Fruit fly (Drosophila melanogaster) whole organism: Measurements from ENCODE around the gene CG9951.

Experiments used
- CG8478 ChIP-seq: fragments of >200 bp; optimal IDR thresholded peaks from 2 replicates; lab custom pipeline; 2018; ENCODE audit warnings: inconsistent platforms
- usp ChIP-seq: fragments of >200 bp; optimal IDR thresholded peaks from 2 replicates; lab custom pipeline; 2017; ENCODE audit warnings: missing biosample characterization, missing genetic modification characterization, mixed read lengths

dm6 chr3L:16867190-16867589, 4.2 kb downstream of the CG9951 start:
- TF ChIP-seq usp (GFP tag; lab: Kevin White, UChicago), result no peak
- no peak for TF ChIP-seq CG8478
